Worm (Caenorhabditis elegans) whole organism, L4 larva: ENCODE results near the gene npr-21.
A peak's percentile ranks its signal among the peaks of the same experiment; 100 is the strongest.

Experiments
- F37D6.2 ChIP-seq: sonication (generic microtip); optimal IDR thresholded peaks from 2 replicates; lab custom pipeline; 2016; ENCODE audit warnings: mild to moderate bottlenecking, missing genetic modification characterization, missing compliant biosample characterization
- Y75B8A.6 ChIP-seq: fragments of 200-800 bp; sonication (Bioruptor generic); IDR thresholded peaks from 2 replicates; pipeline ENCODE4 v1.3.6; 2022; ENCODE audit warnings: missing genetic modification reagents, missing genetic modification characterization, missing compliant biosample characterization
- aha-1 ChIP-seq: fragments of 150-350 bp; peaks from one replicate; lab custom pipeline; 2014; ENCODE audit warnings: missing biosample characterization, missing genetic modification characterization
- ama-1 ChIP-seq: fragments of 150-350 bp; optimal IDR thresholded peaks from 2 replicates; lab custom pipeline; 2014; ENCODE audit warnings: inconsistent platforms, mixed read lengths
- arid-1 ChIP-seq: fragments of 200-800 bp; sonication (Bioruptor generic); conservative IDR thresholded peaks from 2 replicates; pipeline ENCODE4 v1.3.6; 2022; ENCODE audit warnings: missing genetic modification reagents, missing genetic modification characterization, missing compliant biosample characterization
- attf-4 ChIP-seq: sonication (generic microtip); optimal IDR thresholded peaks from 3 replicates; lab custom pipeline; 2017; ENCODE audit warnings: missing biosample characterization, missing genetic modification characterization
- ceh-20 ChIP-seq: fragments of 200-800 bp; sonication (Bioruptor generic); IDR thresholded peaks from 2 replicates; pipeline ENCODE4 v1.3.6; 2022; ENCODE audit warnings: missing genetic modification reagents, missing genetic modification characterization, missing compliant biosample characterization
- ceh-32 ChIP-seq: sonication (generic microtip); optimal IDR thresholded peaks from 2 replicates; lab custom pipeline; 2016; ENCODE audit warnings: mild to moderate bottlenecking, missing genetic modification characterization, missing compliant biosample characterization; ENCODE audit not compliant: poor library complexity
- ceh-44 ChIP-seq: fragments of 200-800 bp; sonication (Bioruptor generic); IDR thresholded peaks from 2 replicates; pipeline ENCODE4 v1.3.6; 2022; ENCODE audit warnings: missing genetic modification reagents, missing genetic modification characterization, missing compliant biosample characterization
- daf-16 ChIP-seq, 3 experiments: sonication (generic microtip); optimal IDR thresholded peaks; 2 replicates each; lab custom pipeline; 2016 to 2017; ENCODE audit warnings: missing genetic modification characterization in 3 of 3, missing genetic modification reagents in 3 of 3, mild to moderate bottlenecking in 2 of 3, missing compliant biosample characterization in 2 of 3, missing biosample characterization in 1 of 3, moderate library complexity in 1 of 3
- dmd-6 ChIP-seq: fragments of 200-800 bp; sonication (Bioruptor generic); IDR thresholded peaks from 2 replicates; pipeline ENCODE4 v1.3.6; 2022; ENCODE audit warnings: missing genetic modification reagents, missing genetic modification characterization, missing compliant biosample characterization
- dpl-1 ChIP-seq: fragments of 150-350 bp; optimal IDR thresholded peaks from 2 replicates; lab custom pipeline; 2014; ENCODE audit warnings: missing biosample characterization, missing genetic modification reagents, missing genetic modification characterization
- duxl-1 ChIP-seq: sonication (generic microtip); optimal IDR thresholded peaks from 2 replicates; lab custom pipeline; 2016; ENCODE audit warnings: mild to moderate bottlenecking, missing genetic modification characterization, moderate library complexity, missing compliant biosample characterization; ENCODE audit not compliant: poor library complexity
- dve-1 ChIP-seq: sonication (generic microtip); optimal IDR thresholded peaks from 2 replicates; lab custom pipeline; 2017; ENCODE audit warnings: antibody characterized with exemption, mild to moderate bottlenecking, missing genetic modification characterization, missing compliant biosample characterization; ENCODE audit not compliant: insufficient read depth
- egl-43 ChIP-seq: fragments of 200-800 bp; sonication (Bioruptor generic); IDR thresholded peaks from 2 replicates; pipeline ENCODE4 v1.3.6; 2022; ENCODE audit warnings: missing genetic modification reagents, missing genetic modification characterization, missing compliant biosample characterization
- hif-1 ChIP-seq, 2 experiments: sonication (generic microtip); optimal IDR thresholded peaks; 2 replicates each; lab custom pipeline; 2016 to 2017; ENCODE audit warnings: missing compliant biosample characterization in 2 of 2, missing genetic modification characterization in 2 of 2, missing genetic modification reagents in 2 of 2, missing genotype in 2 of 2, mild to moderate bottlenecking in 1 of 2
- hlh-11 ChIP-seq: fragments of 200-800 bp; sonication (Bioruptor generic); optimal IDR thresholded peaks from 2 replicates; lab custom pipeline; 2018; ENCODE audit warnings: mild to moderate bottlenecking, missing genetic modification characterization, missing compliant biosample characterization
- hlh-30 ChIP-seq: sonication (generic microtip); optimal IDR thresholded peaks from 2 replicates; lab custom pipeline; 2017; ENCODE audit warnings: antibody characterized with exemption, mild to moderate bottlenecking, missing genetic modification characterization, missing compliant biosample characterization; ENCODE audit not compliant: insufficient read depth
- jun-1 ChIP-seq: fragments of 150-350 bp; optimal IDR thresholded peaks from 2 replicates; lab custom pipeline; 2014; ENCODE audit warnings: missing biosample characterization, missing genetic modification reagents, missing genetic modification characterization
- madf-5 ChIP-seq, 2 experiments: fragments of 200-800 bp; sonication (Bioruptor generic); IDR thresholded peaks; 2 replicates each; pipeline ENCODE4 v1.3.6; 2022; ENCODE audit warnings: missing compliant biosample characterization in 2 of 2, missing genetic modification characterization in 2 of 2
- mdl-1 ChIP-seq, 2 experiments: fragments of 150-350 bp in 1 of 2; sonication (generic microtip) in 1 of 2; optimal IDR thresholded peaks; 2 replicates each; lab custom pipeline; 2014 to 2017; ENCODE audit warnings: missing biosample characterization in 2 of 2, missing genetic modification characterization in 2 of 2
- mdt-29 ChIP-seq: fragments of 200-800 bp; sonication (Bioruptor generic); IDR thresholded peaks from 2 replicates; pipeline ENCODE4 v1.3.6; 2022; ENCODE audit warnings: missing genetic modification reagents, missing genetic modification characterization, missing compliant biosample characterization
- mep-1 ChIP-seq: fragments of 150-350 bp; sonication (generic microtip); optimal IDR thresholded peaks from 3 replicates; lab custom pipeline; 2014; ENCODE audit warnings: missing biosample characterization, missing genetic modification characterization
- nhr-10 ChIP-seq: fragments of 150-350 bp; optimal IDR thresholded peaks from 2 replicates; lab custom pipeline; 2014; ENCODE audit warnings: missing biosample characterization, missing genetic modification characterization
- nhr-102 ChIP-seq: sonication (generic microtip); optimal IDR thresholded peaks from 2 replicates; lab custom pipeline; 2016; ENCODE audit warnings: mild to moderate bottlenecking, missing genetic modification characterization, moderate library complexity, missing compliant biosample characterization
- nhr-111 ChIP-seq: fragments of 200-800 bp; sonication (Bioruptor generic); optimal IDR thresholded peaks from 2 replicates; lab custom pipeline; 2018; ENCODE audit warnings: mild to moderate bottlenecking, missing genetic modification characterization, missing compliant biosample characterization
- nhr-237 ChIP-seq: sonication (generic microtip); optimal IDR thresholded peaks from 2 replicates; lab custom pipeline; 2017; ENCODE audit warnings: missing biosample characterization, missing genetic modification characterization
- nhr-28 ChIP-seq: fragments of 150-350 bp; optimal IDR thresholded peaks from 2 replicates; lab custom pipeline; 2014; ENCODE audit warnings: missing biosample characterization, missing genetic modification characterization
- nhr-48 ChIP-seq: sonication (generic microtip); optimal IDR thresholded peaks from 2 replicates; lab custom pipeline; 2016; ENCODE audit warnings: mild to moderate bottlenecking, missing genetic modification characterization, missing compliant biosample characterization
- pha-4 ChIP-seq, 2 experiments: fragments of 150-350 bp in 1 of 2; fragments of 200-800 bp in 1 of 2; sonication (Bioruptor generic) in 1 of 2; IDR thresholded peaks in 1 of 2; optimal IDR thresholded peaks in 1 of 2; 2 replicates each; pipeline versions ENCODE4 v1.3.6 to Lab custom; 2014 to 2022; ENCODE audit warnings: missing genetic modification characterization in 2 of 2, missing genetic modification reagents in 2 of 2, missing biosample characterization in 1 of 2, missing compliant biosample characterization in 1 of 2
- pqm-1 ChIP-seq: sonication (generic microtip); optimal IDR thresholded peaks from 2 replicates; lab custom pipeline; 2017; ENCODE audit warnings: missing biosample characterization, missing genetic modification characterization
- saeg-2 ChIP-seq: fragments of 200-800 bp; sonication (Bioruptor generic); IDR thresholded peaks from 2 replicates; pipeline ENCODE4 v1.3.6; 2022; ENCODE audit warnings: missing genetic modification reagents, missing genetic modification characterization, missing compliant biosample characterization
- sdz-12 ChIP-seq: fragments of 200-800 bp; sonication (Bioruptor generic); optimal IDR thresholded peaks from 2 replicates; lab custom pipeline; 2018; ENCODE audit warnings: mild to moderate bottlenecking, missing genetic modification characterization, missing compliant biosample characterization
- set-16 ChIP-seq: fragments of 200-800 bp; sonication (Bioruptor generic); IDR thresholded peaks from 2 replicates; pipeline ENCODE4 v1.3.6; 2022; ENCODE audit warnings: missing genetic modification reagents, missing genetic modification characterization, missing compliant biosample characterization
- skn-1 ChIP-seq: fragments of 150-350 bp; optimal IDR thresholded peaks from 2 replicates; lab custom pipeline; 2014; ENCODE audit warnings: missing biosample characterization, missing genetic modification characterization
- spr-3 ChIP-seq: fragments of 200-800 bp; sonication (Bioruptor generic); optimal IDR thresholded peaks from 2 replicates; lab custom pipeline; 2018; ENCODE audit warnings: mild to moderate bottlenecking, missing genetic modification characterization, missing compliant biosample characterization
- tag-97 ChIP-seq: fragments of 200-800 bp; sonication (Bioruptor generic); IDR thresholded peaks from 2 replicates; pipeline ENCODE4 v1.3.6; 2022; ENCODE audit warnings: missing genetic modification characterization, missing compliant biosample characterization
- tra-1 ChIP-seq: fragments of 200-800 bp; sonication (Bioruptor generic); IDR thresholded peaks from 2 replicates; pipeline ENCODE4 v1.3.6; 2022; ENCODE audit warnings: missing genetic modification reagents, missing genetic modification characterization, missing compliant biosample characterization
- zag-1 ChIP-seq: fragments of 150-350 bp; optimal IDR thresholded peaks from 2 replicates; lab custom pipeline; 2014; ENCODE audit warnings: missing biosample characterization, missing genetic modification characterization
- zip-11 ChIP-seq: fragments of 200-800 bp; sonication (Bioruptor generic); IDR thresholded peaks from 2 replicates; pipeline ENCODE4 v1.3.6; 2022; ENCODE audit warnings: missing genetic modification characterization, missing compliant biosample characterization
- zip-2 ChIP-seq: fragments of 150-350 bp; optimal IDR thresholded peaks from 2 replicates; lab custom pipeline; 2014; ENCODE audit warnings: missing biosample characterization, missing genetic modification characterization
- ztf-7 ChIP-seq: fragments of 150-350 bp; optimal IDR thresholded peaks from 2 replicates; lab custom pipeline; 2014; ENCODE audit warnings: missing biosample characterization, missing genetic modification characterization

The npr-21 gene

DNA sequence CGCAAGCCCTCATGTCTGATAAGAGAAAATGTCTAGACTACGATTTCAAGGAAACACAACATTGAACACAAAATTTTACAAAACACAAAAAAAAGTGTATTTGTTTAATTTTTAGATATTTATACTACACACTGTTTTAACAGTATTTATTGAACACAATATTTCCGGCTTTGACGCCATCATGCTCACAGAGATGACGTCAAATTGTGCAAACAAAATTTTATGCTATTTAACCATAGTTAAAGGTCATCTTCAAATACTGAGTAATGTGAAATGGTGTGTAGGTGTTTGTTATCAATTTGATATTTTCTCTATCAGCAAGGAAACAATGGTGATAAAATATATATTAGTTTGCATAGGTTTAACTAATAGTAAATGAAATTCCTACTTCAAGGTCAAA is 11.2 kb downstream of the npr-21 start (continued):
- TF ChIP-seq daf-16 (GFP tag; optimal IDR thresholded peaks at IDR 0.05; lab: Kevin White, UChicago) (no peak), daf-16 (tag; optimal IDR thresholded peaks at IDR 0.05; lab: Kevin White, UChicago) (peak; percentile 28), zip-2 (tag; lab: Kevin White, UChicago) (no peak), zag-1 (tag; lab: Kevin White, UChicago) (no peak), ceh-44 (GFP tag; lab: Robert Waterston, UW) (no peak), pqm-1 (peak; percentile 97), nhr-10 (no peak), F37D6.2 (tag; lab: Kevin White, UChicago) (no peak), pha-4 (GFP tag; IDR thresholded peaks at IDR 0.05; lab: Robert Waterston, UW) (no peak), pha-4 (tag; optimal IDR thresholded peaks at IDR 0.05; lab: Kevin White, UChicago) (no peak), set-16 (GFP tag; lab: Robert Waterston, UW) (no peak), nhr-111 (GFP tag; lab: Kevin White, UChicago) (no peak), sdz-12 (GFP tag; lab: Kevin White, UChicago) (no peak), spr-3 (no peak), tag-97 (GFP tag; lab: Robert Waterston, UW) (no peak), nhr-237 (no peak), ceh-20 (GFP tag; lab: Robert Waterston, UW) (no peak), ama-1 (lab: Kevin White, UChicago) (no peak)

DNA sequence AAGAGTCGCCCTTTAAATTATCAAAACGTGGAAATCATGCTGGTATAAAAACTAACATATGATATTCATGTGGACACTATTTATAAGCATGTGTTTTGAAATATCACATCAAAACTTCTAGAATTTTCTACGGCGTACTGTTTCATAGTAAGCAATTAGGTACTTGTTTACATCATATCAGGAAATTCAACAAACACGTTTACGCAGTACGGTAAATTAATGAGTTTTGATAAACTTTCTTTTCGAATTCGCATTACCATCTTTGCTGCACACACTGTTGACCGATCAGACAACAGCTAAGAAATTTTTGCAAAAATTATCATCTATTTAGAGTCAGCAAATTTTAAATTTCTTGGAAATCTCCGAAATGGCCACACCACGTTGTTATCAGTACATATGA is 17.3 kb downstream of the npr-21 start:
- peak; percentile 43 for TF ChIP-seq ztf-7 (tag; lab: Kevin White, UChicago)
- peak; percentile 58 for TF ChIP-seq nhr-28
- TF ChIP-seq mep-1: peak; percentile 2
- TF ChIP-seq aha-1: peak; percentile 89
- peak; percentile 20 for TF ChIP-seq hlh-30 (tag; lab: Kevin White, UChicago)
- TF ChIP-seq hlh-11 (tag; lab: Kevin White, UChicago): peak; percentile 21
- no peak for TF ChIP-seq ceh-32 (tag; lab: Kevin White, UChicago)
- TF ChIP-seq arid-1: no peak
- TF ChIP-seq daf-16 (GFP tag; optimal IDR thresholded peaks at IDR 0.05; lab: Kevin White, UChicago): no peak
- peak; percentile 98 for TF ChIP-seq daf-16 (tag; optimal IDR thresholded peaks at IDR 0.05; lab: Kevin White, UChicago)
- peak; percentile 28 for TF ChIP-seq dve-1

DNA sequence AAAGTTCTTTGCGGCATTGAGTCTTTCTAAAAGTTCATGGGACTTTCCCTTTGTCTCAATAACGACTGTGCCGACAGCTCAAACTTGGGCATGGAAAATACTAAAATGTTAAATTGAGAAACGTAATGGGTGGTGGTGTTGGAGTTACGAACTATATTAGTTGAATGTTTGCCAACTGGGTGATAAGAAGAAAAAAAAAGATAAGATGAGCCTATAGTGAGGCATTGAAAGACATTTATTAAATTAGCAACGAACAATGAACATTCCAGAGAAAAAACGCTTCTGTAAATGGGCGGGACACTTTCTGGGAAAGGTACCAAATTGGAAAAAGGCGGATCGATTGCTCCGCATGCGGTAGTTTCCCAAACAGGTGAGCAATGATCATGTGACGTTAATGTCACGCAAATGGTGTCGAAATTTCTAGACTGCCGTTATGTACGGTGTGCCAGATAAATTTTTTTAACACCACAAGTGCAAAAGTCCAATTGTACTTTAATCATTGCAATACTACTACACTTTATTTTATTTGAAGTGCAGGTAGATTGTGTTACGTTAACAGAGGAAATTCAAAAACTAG is 18.5 kb downstream of the npr-21 start:
- TF ChIP-seq egl-43 (GFP tag; lab: Robert Waterston, UW): no peak
- no peak for TF ChIP-seq saeg-2 (GFP tag; lab: Robert Waterston, UW)
- TF ChIP-seq skn-1: no peak
- no peak for TF ChIP-seq dpl-1 (GFP tag; lab: Kevin White, UChicago)
- TF ChIP-seq Y75B8A.6 (GFP tag; lab: Robert Waterston, UW): no peak
- peak; percentile 73 for TF ChIP-seq dve-1
- TF ChIP-seq nhr-102 (tag; lab: Kevin White, UChicago): peak; percentile 25
- peak; percentile 12 for TF ChIP-seq nhr-28
- TF ChIP-seq sdz-12 (GFP tag; lab: Kevin White, UChicago): no peak
- 0 out of 2 replicates have a peak, but pooled peaks have one; percentile 21 for TF ChIP-seq pha-4 (GFP tag; IDR thresholded peaks at IDR 0.05; lab: Robert Waterston, UW)
- TF ChIP-seq pha-4 (tag; optimal IDR thresholded peaks at IDR 0.05; lab: Kevin White, UChicago): no peak
- TF ChIP-seq jun-1 (tag; lab: Kevin White, UChicago): no peak
- TF ChIP-seq nhr-48: peak; percentile 38
- 0 out of 2 replicates have a peak, but pooled peaks have one; percentile 29 for TF ChIP-seq tra-1
- TF ChIP-seq aha-1: peak; percentile 93
- TF ChIP-seq mdt-29: peak; percentile 82
- no peak for TF ChIP-seq spr-3
- TF ChIP-seq duxl-1 (tag; lab: Kevin White, UChicago): peak; percentile 9
- TF ChIP-seq hlh-30 (tag; lab: Kevin White, UChicago): peak; percentile 71
- TF ChIP-seq hlh-11 (tag; lab: Kevin White, UChicago): peak; percentile 80
- TF ChIP-seq attf-4 (tag; lab: Kevin White, UChicago): no peak
- no peak for TF ChIP-seq hif-1 (tag; optimal IDR thresholded peaks at IDR 0.05; lab: Kevin White, UChicago)
- TF ChIP-seq daf-16 (GFP tag; optimal IDR thresholded peaks at IDR 0.05; lab: Kevin White, UChicago): no peak
- peak; percentile 33 for TF ChIP-seq daf-16 (tag; optimal IDR thresholded peaks at IDR 0.05; lab: Kevin White, UChicago)
- TF ChIP-seq mdl-1 (tag; optimal IDR thresholded peaks at IDR 0.05; lab: Kevin White, UChicago): no peak
- TF ChIP-seq dmd-6 (GFP tag; lab: Robert Waterston, UW): peak; percentile 61
- TF ChIP-seq zip-11: no peak
- peak; percentile 60 for TF ChIP-seq pqm-1
- TF ChIP-seq zip-2 (tag; lab: Kevin White, UChicago): no peak
- no peak for TF ChIP-seq madf-5 (GFP tag; IDR thresholded peaks at IDR 0.05; lab: Robert Waterston, UW)
